Worm (Caenorhabditis elegans): ENCODE data around the gene F41F3.9.

Gene F41F3.9

DNA sequence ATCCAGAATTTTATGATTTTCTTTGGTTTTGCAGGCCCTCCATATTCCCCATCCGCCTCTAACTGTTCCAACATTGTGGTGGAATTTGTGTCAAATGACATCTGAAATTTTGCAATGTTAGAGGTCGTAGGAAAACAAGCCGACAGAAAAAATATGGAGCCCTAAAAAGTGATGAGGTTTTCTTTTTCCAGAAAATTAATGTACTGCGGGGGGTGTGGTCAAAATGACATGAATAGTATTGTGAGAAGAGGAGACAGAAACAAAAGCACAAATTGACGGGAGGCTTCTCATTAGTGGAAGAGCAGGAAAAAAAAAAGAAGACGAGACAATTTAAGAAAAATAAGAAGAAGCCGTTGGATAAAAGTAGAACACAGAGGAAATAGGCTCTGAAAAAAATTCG is 44.9 kb downstream of the F41F3.9 start, which contains the start of gene ZC266.1:
Gene ZC266.1, minus strand, starts transcription at position 101 of the 400 bp plus-strand sequence.
- TF ChIP-seq ceh-32 (tag; optimal IDR thresholded peaks at IDR 0.05; ENCODE audit: poor library complexity) (no peak), snpc-4 (tag; optimal IDR thresholded peaks at IDR 0.05) (no peak), zfp-3 (GFP tag; conservative IDR thresholded peaks at IDR 0.05) (no peak), dve-1 (tag; optimal IDR thresholded peaks at IDR 0.05; ENCODE audit: insufficient read depth) (no peak), lim-7 (GFP tag; IDR thresholded peaks at IDR 0.05) (no peak), Y5F2A.4 (GFP tag; optimal IDR thresholded peaks at IDR 0.05) (no peak), daf-8 (GFP tag; IDR thresholded peaks at IDR 0.05) (no peak)
